Fruit fly (Drosophila melanogaster): ENCODE data around the gene ND-ACP.

Gene ND-ACP

dm6 chr3L:1334571-1335427, 5.0 kb downstream of the ND-ACP start, which contains the start of the genes Hmbs and CG2211 (continued):
- TF ChIP-seq CG34224 (GFP tag; IDR thresholded peaks at IDR 0.05; ENCODE audit: partially characterized antibody) (no peak), CG9932 (GFP tag; IDR thresholded peaks at IDR 0.05) (peak; percentile 94), CG13287 (GFP tag; IDR thresholded peaks at IDR 0.05; ENCODE audit: partially characterized antibody) (peak; percentile 75), CG5245 (GFP tag; optimal IDR thresholded peaks at IDR 0.05) (peak; percentile 83), wek (GFP tag; optimal IDR thresholded peaks at IDR 0.05) (peak; percentile 28), CG30403 (GFP tag; optimal IDR thresholded peaks at IDR 0.05) (peak; percentile 89), CG16815 (GFP tag; optimal IDR thresholded peaks at IDR 0.05) (peak; percentile 71), Drgx (GFP tag; IDR thresholded peaks at IDR 0.05) (peak; percentile 79), lilli (GFP tag; optimal IDR thresholded peaks at IDR 0.05) (peak; percentile 95), CG16813 (GFP tag; IDR thresholded peaks at IDR 0.05; ENCODE audit: partially characterized antibody) (peak; percentile 54), cad (GFP tag; optimal IDR thresholded peaks at IDR 0.05) (no peak), B-H1 (GFP tag; IDR thresholded peaks at IDR 0.05) (peak; percentile 80), Sin3A (optimal IDR thresholded peaks at IDR 0.05) (peak; percentile 91), CG8478 (optimal IDR thresholded peaks at IDR 0.05) (no peak), Vsx1 (GFP tag; optimal IDR thresholded peaks at IDR 0.05) (peak; percentile 23), sim (GFP tag; IDR thresholded peaks at IDR 0.05) (no peak), CG11695 (GFP tag; IDR thresholded peaks at IDR 0.05) (peak; percentile 76), hth (optimal IDR thresholded peaks at IDR 0.05) (no peak), so (GFP tag; IDR thresholded peaks at IDR 0.05) (peak; percentile 79; the same call in 2 of the 3 replicates), CG10543 (GFP tag; optimal IDR thresholded peaks at IDR 0.05) (peak; percentile 92), da (GFP tag; optimal IDR thresholded peaks at IDR 0.05) (peak; percentile 63), Hr39 (optimal IDR thresholded peaks at IDR 0.05) (no peak), Lim3 (GFP tag; IDR thresholded peaks at IDR 0.05) (no peak; the same call in 1 of the 2 replicates), CG5953 (GFP tag; IDR thresholded peaks at IDR 0.05) (0 out of 2 replicates have a peak, but pooled peaks have one; percentile 25), Ssrp (tag; optimal IDR thresholded peaks at IDR 0.05) (peak; percentile 77), Atf3 (GFP tag; optimal IDR thresholded peaks at IDR 0.05) (peak; percentile 80), CG6791 (GFP tag; IDR thresholded peaks at IDR 0.05; ENCODE audit: partially characterized antibody) (peak; percentile 17; the same call in 1 of the 3 replicates), CG30020 (tag; optimal IDR thresholded peaks at IDR 0.05) (peak; percentile 81), Lpt (GFP tag; optimal IDR thresholded peaks at IDR 0.05) (no peak), yki (optimal IDR thresholded peaks at IDR 0.05) (no peak), CG1233 (GFP tag; optimal IDR thresholded peaks at IDR 0.05) (peak; percentile 80), ATbp (GFP tag; optimal IDR thresholded peaks at IDR 0.05) (no peak), HLH54F (GFP tag; optimal IDR thresholded peaks at IDR 0.05) (peak; percentile 93), CG7357 (GFP tag; IDR thresholded peaks at IDR 0.05) (peak; percentile 69), CG17612 (GFP tag; IDR thresholded peaks at IDR 0.05) (peak; percentile 59; the same call in 1 of the 2 replicates), tio (GFP tag; optimal IDR thresholded peaks at IDR 0.05) (no peak), gro (GFP tag; optimal IDR thresholded peaks at IDR 0.05) (peak; percentile 89), Abd-B (GFP tag; optimal IDR thresholded peaks at IDR 0.05) (peak; percentile 82), ken (GFP tag; IDR thresholded peaks at IDR 0.05) (peak; percentile 81), CG15514 (GFP tag; optimal IDR thresholded peaks at IDR 0.05) (peak; percentile 94), CG12104 (GFP tag; optimal IDR thresholded peaks at IDR 0.05) (peak; percentile 78), hb (GFP tag; IDR thresholded peaks at IDR 0.05; ENCODE audit: partially characterized antibody) (no peak), lov (optimal IDR thresholded peaks at IDR 0.05) (no peak), lov (GFP tag; IDR thresholded peaks at IDR 0.05) (peak; percentile 65; the same call in 1 of the 3 replicates), knrl (GFP tag; IDR thresholded peaks at IDR 0.05; ENCODE audit: partially characterized antibody) (peak; percentile 60), Neu2 (GFP tag; optimal IDR thresholded peaks at IDR 0.05; ENCODE audit: borderline replicate concordance) (peak; percentile 61), Dbx (GFP tag; IDR thresholded peaks at IDR 0.05) (peak; percentile 91), gcm (GFP tag; optimal IDR thresholded peaks at IDR 0.05) (peak; percentile 35), CG17568 (GFP tag; optimal IDR thresholded peaks at IDR 0.05) (no peak), bab2 (GFP tag; optimal IDR thresholded peaks at IDR 0.05) (peak; percentile 93)
